Fruit fly (Drosophila melanogaster) whole organism, wandering third instar larva: Measurements from ENCODE around the gene Rpt4R.

Experiments used
- Abd-B ChIP-seq: fragments of >200 bp; optimal IDR thresholded peaks from 2 replicates; lab custom pipeline; 2017; ENCODE audit warnings: missing biosample characterization, missing genetic modification characterization
- CG32264 ChIP-seq: fragments of 200-800 bp; sonication (Bioruptor generic); optimal IDR thresholded peaks from 2 replicates; lab custom pipeline; 2016; ENCODE audit warnings: missing biosample characterization, missing genetic modification characterization
- CrebA ChIP-seq: fragments of 200-800 bp; sonication (Bioruptor generic); optimal IDR thresholded peaks from 2 replicates; lab custom pipeline; 2016; ENCODE audit warnings: missing biosample characterization, mild to moderate bottlenecking, missing genetic modification characterization, borderline replicate concordance
- Dfd ChIP-seq: fragments of >200 bp; optimal IDR thresholded peaks from 2 replicates; lab custom pipeline; 2017; ENCODE audit warnings: missing biosample characterization, missing genetic modification characterization
- Dif ChIP-seq: fragments of 200-275, 200-300 bp; sonication (Bioruptor generic); optimal IDR thresholded peaks from 2 replicates; lab custom pipeline; 2018; ENCODE audit warnings: missing biosample characterization, missing genetic modification characterization; ENCODE audit not compliant: partially characterized antibody
- GATAd ChIP-seq: sonication (Bioruptor generic); optimal IDR thresholded peaks from 2 replicates; lab custom pipeline; 2016; ENCODE audit warnings: missing biosample characterization, missing genetic modification characterization
- HLH106 ChIP-seq: fragments of 200-800 bp; optimal IDR thresholded peaks from 3 replicates; lab custom pipeline; 2019; ENCODE audit warnings: missing biosample characterization, mild to moderate bottlenecking, missing genetic modification characterization, moderate library complexity
- Hr78 ChIP-seq: fragments of >200 bp; optimal IDR thresholded peaks from 2 replicates; lab custom pipeline; 2017; ENCODE audit warnings: missing biosample characterization, missing genetic modification characterization
- Hr83 ChIP-seq: fragments of 200-300 bp; sonication (Bioruptor generic); optimal IDR thresholded peaks from 2 replicates; lab custom pipeline; 2016; ENCODE audit warnings: missing biosample characterization, mild to moderate bottlenecking, missing genetic modification characterization, moderate library complexity; ENCODE audit not compliant: poor library complexity, severe bottlenecking
- Jra ChIP-seq: sonication (Bioruptor generic); optimal IDR thresholded peaks from 2 replicates; lab custom pipeline; 2016; ENCODE audit warnings: missing biosample characterization, missing genetic modification characterization
- Mio ChIP-seq: sonication (Bioruptor generic); optimal IDR thresholded peaks from 2 replicates; lab custom pipeline; 2016; ENCODE audit warnings: missing biosample characterization, missing genetic modification characterization
- Myc ChIP-seq: fragments of >200 bp; optimal IDR thresholded peaks from 2 replicates; lab custom pipeline; 2017
- N ChIP-seq: fragments of >200 bp; optimal IDR thresholded peaks from 2 replicates; lab custom pipeline; 2018; ENCODE audit warnings: missing biosample characterization, missing external identifiers, missing genetic modification characterization
- OdsH ChIP-seq: fragments of 200-800 bp; sonication (Bioruptor generic); optimal IDR thresholded peaks from 2 replicates; lab custom pipeline; 2016; ENCODE audit warnings: missing biosample characterization, mild to moderate bottlenecking, missing genetic modification characterization
- Rel ChIP-seq, 2 experiments: fragments of 200-800 bp; sonication (Bioruptor generic) in 1 of 2; optimal IDR thresholded peaks; 2 replicates in 1 of 2; 3 replicates in 1 of 2; lab custom pipeline; 2016 to 2019; ENCODE audit warnings: mild to moderate bottlenecking in 2 of 2, missing biosample characterization in 2 of 2, missing genetic modification characterization in 2 of 2, moderate library complexity in 1 of 2
- Sp1 ChIP-seq: fragments of 200-800 bp; sonication (Bioruptor generic); optimal IDR thresholded peaks from 3 replicates; lab custom pipeline; 2019; ENCODE audit warnings: missing biosample characterization, mild to moderate bottlenecking, missing genetic modification characterization, moderate library complexity
- Vsx2 ChIP-seq: fragments of 200-300, 225-300 bp; sonication (Bioruptor generic); optimal IDR thresholded peaks from 2 replicates; lab custom pipeline; 2018; ENCODE audit warnings: missing biosample characterization, missing genetic modification characterization; ENCODE audit not compliant: partially characterized antibody
- br ChIP-seq: fragments of 200-800 bp; sonication (Bioruptor generic); optimal IDR thresholded peaks from 2 replicates; lab custom pipeline; 2016; ENCODE audit warnings: missing biosample characterization, missing genetic modification characterization
- brk ChIP-seq: fragments of 200-800 bp; sonication (Bioruptor generic); optimal IDR thresholded peaks from 2 replicates; lab custom pipeline; 2016; ENCODE audit warnings: missing biosample characterization, mild to moderate bottlenecking, missing genetic modification characterization
- dl ChIP-seq, 2 experiments: fragments of 175-275, 200-275 bp in 1 of 2; fragments of 200-275 bp in 1 of 2; sonication (Bioruptor generic); optimal IDR thresholded peaks; lab custom pipeline; 2018; ENCODE audit warnings: mild to moderate bottlenecking in 2 of 2, missing biosample characterization in 2 of 2, missing genetic modification characterization in 2 of 2, moderate library complexity in 2 of 2; ENCODE audit not compliant: partially characterized antibody in 2 of 2, insufficient read depth in 1 of 2
- dmrt93B ChIP-seq: fragments of 200-800 bp; sonication (Bioruptor generic); optimal IDR thresholded peaks from 2 replicates; lab custom pipeline; 2018; ENCODE audit warnings: missing biosample characterization, mild to moderate bottlenecking, missing genetic modification characterization
- dsf ChIP-seq: sonication (Bioruptor generic); optimal IDR thresholded peaks from 2 replicates; lab custom pipeline; 2016; ENCODE audit warnings: missing biosample characterization, missing genetic modification characterization, borderline replicate concordance
- ey ChIP-seq: fragments of 200-800 bp; sonication (Bioruptor generic); optimal IDR thresholded peaks from 2 replicates; lab custom pipeline; 2016; ENCODE audit warnings: missing biosample characterization, missing genetic modification characterization
- foxo ChIP-seq, 2 experiments: fragments of 200-800 bp; sonication (Bioruptor generic); optimal IDR thresholded peaks; 2 replicates in 1 of 2; 3 replicates in 1 of 2; lab custom pipeline; 2016 to 2017; ENCODE audit warnings: missing biosample characterization in 2 of 2, missing genetic modification characterization in 2 of 2
- fru ChIP-seq: fragments of 200-800 bp; sonication (Bioruptor generic); optimal IDR thresholded peaks from 3 replicates; lab custom pipeline; 2016; ENCODE audit warnings: missing biosample characterization, mild to moderate bottlenecking, missing genetic modification characterization
- h ChIP-seq: fragments of 200-800 bp; sonication (Bioruptor generic); optimal IDR thresholded peaks from 3 replicates; lab custom pipeline; 2016; ENCODE audit warnings: missing biosample characterization, mild to moderate bottlenecking, missing genetic modification characterization
- jim ChIP-seq: fragments of 175-275, 200-325 bp; sonication (Bioruptor generic); optimal IDR thresholded peaks from 2 replicates; lab custom pipeline; 2016; ENCODE audit warnings: missing biosample characterization, mild to moderate bottlenecking, missing genetic modification characterization
- lola ChIP-seq: fragments of >200 bp; optimal IDR thresholded peaks from 2 replicates; lab custom pipeline; 2017; ENCODE audit warnings: missing biosample characterization, missing genetic modification characterization
- pan ChIP-seq: fragments of >200 bp; optimal IDR thresholded peaks from 2 replicates; lab custom pipeline; 2017
- rgr ChIP-seq: fragments of 200-800 bp; sonication (Bioruptor generic); optimal IDR thresholded peaks from 3 replicates; lab custom pipeline; 2016; ENCODE audit warnings: missing biosample characterization, mild to moderate bottlenecking, missing genetic modification characterization
- sage ChIP-seq: fragments of 200-800 bp; sonication (Bioruptor generic); optimal IDR thresholded peaks from 2 replicates; lab custom pipeline; 2016; ENCODE audit warnings: missing biosample characterization, mild to moderate bottlenecking, missing genetic modification characterization
- sv ChIP-seq: fragments of 200-800 bp; sonication (Bioruptor generic); optimal IDR thresholded peaks from 3 replicates; lab custom pipeline; 2016; ENCODE audit warnings: missing biosample characterization, missing genetic modification characterization
- tai ChIP-seq: sonication (Bioruptor generic); optimal IDR thresholded peaks from 2 replicates; lab custom pipeline; 2016; ENCODE audit warnings: missing biosample characterization, missing genetic modification characterization
- usp ChIP-seq: fragments of >200 bp; optimal IDR thresholded peaks from 2 replicates; lab custom pipeline; 2017; ENCODE audit warnings: missing biosample characterization, missing genetic modification characterization
- woc ChIP-seq: sonication (Bioruptor generic); optimal IDR thresholded peaks from 2 replicates; lab custom pipeline; 2016; ENCODE audit warnings: missing biosample characterization, mild to moderate bottlenecking, missing genetic modification characterization

Gene Rpt4R

dm6 chr3L:11941612-11942011 is at the start of gene Rpt4R:
Gene Rpt4R, plus strand, starts transcription at chr3L:11941912.
- TF ChIP-seq pan (no peak), Abd-B (GFP tag; lab: Kevin White, UChicago) (no peak)

- no peak for TF ChIP-seq Jra
- no peak for TF ChIP-seq Sp1 (GFP tag; lab: Kevin White, UChicago)
- no peak for TF ChIP-seq Vsx2 (GFP tag; lab: Kevin White, UChicago)
- no peak for TF ChIP-seq Myc (lab: Kevin White, UChicago)
- no peak for TF ChIP-seq rgr
- no peak for TF ChIP-seq dmrt93B
- no peak for TF ChIP-seq jim (GFP tag; lab: Kevin White, UChicago)
These were observed 48.9 kb upstream of the Rpt4R start for dm6 chr3L:11892766-11893165.

dm6 chr3L:11896756-11897155 is 45.0 kb upstream of the Rpt4R start:
- TF ChIP-seq brk (GFP tag; lab: Kevin White, UChicago) (no peak), Dif (GFP tag; lab: Kevin White, UChicago) (no peak), sage (GFP tag; lab: Kevin White, UChicago) (no peak), dmrt93B (no peak), Sp1 (GFP tag; lab: Kevin White, UChicago) (no peak), Abd-B (GFP tag; lab: Kevin White, UChicago) (no peak), tai (GFP tag; lab: Kevin White, UChicago) (no peak), fru (peak; percentile 23), Hr83 (GFP tag; lab: Kevin White, UChicago) (no peak), sv (GFP tag; lab: Kevin White, UChicago) (no peak), foxo (GFP tag; optimal IDR thresholded peaks at IDR 0.05; lab: Kevin White, UChicago) (peak in 1 of 2 experiments; percentile 12), Vsx2 (GFP tag; lab: Kevin White, UChicago) (no peak), ey (GFP tag; lab: Kevin White, UChicago) (peak; percentile 13), Dfd (GFP tag; lab: Kevin White, UChicago) (no peak), CrebA (GFP tag; lab: Kevin White, UChicago) (no peak), N (GFP tag; lab: Kevin White, UChicago) (no peak), pan (no peak), OdsH (GFP tag; lab: Kevin White, UChicago) (no peak), jim (GFP tag; lab: Kevin White, UChicago) (no peak), h (GFP tag; lab: Kevin White, UChicago) (peak; percentile 8), Mio (GFP tag; lab: Kevin White, UChicago) (no peak), dl (GFP tag; optimal IDR thresholded peaks at IDR 0.05; lab: Kevin White, UChicago; ENCODE audit: insufficient read depth in 1 of 2, partially characterized antibody in 2 of 2) (no peak), rgr (peak; percentile 15), CG32264 (GFP tag; lab: Kevin White, UChicago) (no peak), HLH106 (tag; lab: Kevin White, UChicago) (peak; percentile 25), Rel (GFP tag; optimal IDR thresholded peaks at IDR 0.05; lab: Kevin White, UChicago) (no peak), Rel (tag; optimal IDR thresholded peaks at IDR 0.05; lab: Kevin White, UChicago) (no peak), usp (GFP tag; lab: Kevin White, UChicago) (no peak), dsf (GFP tag; lab: Kevin White, UChicago) (no peak), br (GFP tag; lab: Kevin White, UChicago) (no peak), woc (GFP tag; lab: Kevin White, UChicago) (no peak), Hr78 (GFP tag; lab: Kevin White, UChicago) (no peak)

dm6 chr3L:11918217-11918616 is 23.5 kb upstream of the Rpt4R start:
- no peak for TF ChIP-seq fru
- peak; percentile 47 for TF ChIP-seq N (GFP tag; lab: Kevin White, UChicago)
- no peak for TF ChIP-seq usp (GFP tag; lab: Kevin White, UChicago)
- no peak for TF ChIP-seq brk (GFP tag; lab: Kevin White, UChicago)
- TF ChIP-seq Jra, result no peak
- no peak for TF ChIP-seq OdsH (GFP tag; lab: Kevin White, UChicago)
- no peak for TF ChIP-seq dl (GFP tag; optimal IDR thresholded peaks at IDR 0.05; lab: Kevin White, UChicago; ENCODE audit: insufficient read depth in 1 of 2, partially characterized antibody in 2 of 2)
- TF ChIP-seq GATAd (GFP tag; lab: Kevin White, UChicago), result no peak
- TF ChIP-seq Hr83 (GFP tag; lab: Kevin White, UChicago), result no peak
- no peak for TF ChIP-seq ey (GFP tag; lab: Kevin White, UChicago)
- peak; percentile 35 for TF ChIP-seq lola (GFP tag; lab: Kevin White, UChicago)
- TF ChIP-seq Sp1 (GFP tag; lab: Kevin White, UChicago), result no peak
- no peak for TF ChIP-seq sage (GFP tag; lab: Kevin White, UChicago)
- no peak for TF ChIP-seq Dfd (GFP tag; lab: Kevin White, UChicago)
- no peak for TF ChIP-seq pan
- peak; percentile 84 for TF ChIP-seq Myc (lab: Kevin White, UChicago)
- TF ChIP-seq woc (GFP tag; lab: Kevin White, UChicago), result no peak
- peak; percentile 21 for TF ChIP-seq Dif (GFP tag; lab: Kevin White, UChicago)
- peak; percentile 70 for TF ChIP-seq Vsx2 (GFP tag; lab: Kevin White, UChicago)
